Worm (Caenorhabditis elegans) whole organism, young adult: ENCODE measurements around the gene D2021.4.

Experiments
- T07F8.4 ChIP-seq: sonication (generic microtip); optimal IDR thresholded peaks from 2 replicates; lab custom pipeline; 2016; ENCODE audit warnings: mild to moderate bottlenecking, missing genetic modification characterization, moderate library complexity, missing compliant biosample characterization
- lin-35 ChIP-seq, 3 experiments: fragments of 150-350 bp in 2 of 3; sonication (generic microtip) in 1 of 3; optimal IDR thresholded peaks; 2 replicates each; lab custom pipeline; 2014 to 2018; ENCODE audit warnings: missing biosample characterization in 3 of 3, missing genetic modification characterization in 3 of 3, missing genetic modification reagents in 3 of 3
- madf-8 ChIP-seq: fragments of 200-800 bp; sonication (Bioruptor generic); conservative IDR thresholded peaks from 2 replicates; pipeline ENCODE4 v1.3.6; 2022; ENCODE audit warnings: missing genetic modification reagents, missing genetic modification characterization, missing compliant biosample characterization
- snpc-3.4 ChIP-seq: sonication (generic microtip); optimal IDR thresholded peaks from 2 replicates; lab custom pipeline; 2017; ENCODE audit warnings: missing genetic modification characterization, mild to moderate bottlenecking, missing compliant biosample characterization, antibody characterized with exemption, moderate library complexity, missing genotype, missing genetic modification reagents
- unc-62 ChIP-seq: fragments of 150-350 bp; optimal IDR thresholded peaks from 2 replicates; lab custom pipeline; 2014; ENCODE audit warnings: missing biosample characterization, missing genetic modification reagents, missing genetic modification characterization
- ztf-26 ChIP-seq: sonication (generic microtip); optimal IDR thresholded peaks from 2 replicates; lab custom pipeline; 2017; ENCODE audit warnings: missing genetic modification characterization, missing compliant biosample characterization

DNA sequence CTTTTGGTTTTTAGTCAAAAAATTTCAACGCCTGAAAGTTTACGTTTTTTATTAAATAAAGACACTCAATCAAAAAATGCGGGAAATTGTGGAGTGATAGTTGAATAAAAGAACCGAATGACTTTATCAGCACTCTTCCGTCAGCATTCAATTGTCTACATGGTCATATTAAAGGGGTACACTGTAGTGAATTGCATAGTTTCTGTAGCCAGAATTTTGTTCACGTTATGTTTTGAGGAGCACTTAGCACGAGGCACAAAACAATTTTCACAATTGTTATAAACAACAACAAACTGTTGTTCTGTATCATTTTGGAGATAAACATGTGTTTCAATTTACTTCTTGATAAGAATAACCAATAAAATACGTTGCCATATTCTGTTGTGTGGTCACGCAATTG, at the start of gene D2021.4:
- TF ChIP-seq snpc-3.4 (tag; lab: Kevin White, UChicago) (no peak), ztf-26 (tag; lab: Kevin White, UChicago) (no peak), unc-62 (GFP tag; lab: Kevin White, UChicago) (no peak), lin-35 (GFP tag; optimal IDR thresholded peaks at IDR 0.05; lab: Kevin White, UChicago) (no peak), madf-8 (no peak), T07F8.4 (tag; lab: Kevin White, UChicago) (no peak)
